Worm (Caenorhabditis elegans) whole organism, L4/young adult: ENCODE measurements around the gene let-23.

ENCODE experiments used
- W03F9.2 ChIP-seq: fragments of 150-350 bp; optimal IDR thresholded peaks from 2 replicates; lab custom pipeline; 2014; ENCODE audit warnings: missing biosample characterization, missing genetic modification characterization
- him-1 ChIP-seq: sonication (generic microtip); optimal IDR thresholded peaks from 2 replicates; lab custom pipeline; 2016; ENCODE audit warnings: missing genotype, missing genetic modification reagents, missing genetic modification characterization, missing compliant biosample characterization

DNA sequence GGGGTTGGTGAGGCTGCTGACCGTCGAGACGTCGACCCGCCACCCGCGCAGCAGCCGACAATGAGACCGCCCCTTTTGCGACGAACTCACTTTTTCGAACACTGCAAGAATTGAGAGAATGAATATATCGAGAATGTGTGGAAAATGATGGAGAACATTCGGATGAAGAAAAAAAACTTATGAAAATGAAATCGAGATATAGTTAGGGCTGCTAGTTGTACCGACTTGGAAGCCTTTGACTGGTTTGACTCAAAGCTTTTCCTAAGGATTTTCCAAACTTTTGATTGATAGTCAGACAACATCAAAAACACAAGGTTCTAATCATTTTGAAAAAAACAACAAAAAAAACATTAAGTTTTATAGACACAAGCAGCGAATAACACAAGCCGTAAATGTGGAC lies 8.9 kb upstream of the let-23 start, which contains the start of gene sym-2:
- no peak for TF ChIP-seq him-1 (tag; lab: Kevin White, UChicago)
- TF ChIP-seq W03F9.2 (tag; lab: Kevin White, UChicago), result no peak
